Fruit fly (Drosophila melanogaster): ENCODE data around the gene CG42402.

Gene CG42402

DNA sequence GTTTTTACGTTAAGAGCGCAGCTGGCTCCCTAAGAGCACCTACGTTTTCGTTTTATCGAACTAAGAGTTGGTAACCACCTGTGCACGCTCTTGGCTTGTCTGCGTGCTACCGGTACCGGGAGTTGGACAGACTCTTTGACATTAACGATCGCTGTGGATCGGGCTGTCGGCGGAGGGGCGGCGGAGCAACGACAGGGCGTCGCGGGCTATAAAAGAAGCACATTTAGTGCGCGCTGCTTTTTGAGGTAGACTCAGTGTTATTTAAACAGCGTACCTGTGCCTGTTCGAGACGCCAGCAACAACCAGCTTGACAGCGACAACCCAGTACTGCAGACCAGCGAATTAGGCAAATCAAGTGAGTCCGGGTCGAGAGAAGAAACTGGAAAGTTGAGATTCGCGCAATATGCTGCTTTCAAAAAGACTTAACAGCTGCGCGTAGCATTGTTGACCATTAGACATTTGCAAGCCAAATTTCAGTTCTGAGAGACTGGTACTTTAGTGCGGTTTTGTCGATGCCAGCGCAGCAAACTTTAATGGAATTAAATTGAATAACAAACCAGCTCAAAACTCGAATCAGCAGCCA is 52.6 kb downstream of the CG42402 start:
- TF ChIP-seq fru (GFP tag; optimal IDR thresholded peaks at IDR 0.05) (peak; percentile 31), Sp1 (GFP tag; optimal IDR thresholded peaks at IDR 0.05) (peak; percentile 14), Vsx2 (GFP tag; optimal IDR thresholded peaks at IDR 0.05; ENCODE audit: partially characterized antibody) (no peak), jim (GFP tag; optimal IDR thresholded peaks at IDR 0.05) (peak; percentile 17), CG9705 (GFP tag; optimal IDR thresholded peaks at IDR 0.05) (no peak), Dif (GFP tag; optimal IDR thresholded peaks at IDR 0.05; ENCODE audit: partially characterized antibody) (peak; percentile 46), dl (GFP tag; optimal IDR thresholded peaks at IDR 0.05; ENCODE audit: insufficient read depth in 1 of 2, partially characterized antibody in 2 of 2) (peak in 1 of 2 experiments; percentile 10), h (GFP tag; optimal IDR thresholded peaks at IDR 0.05) (peak; percentile 22), sage (GFP tag; optimal IDR thresholded peaks at IDR 0.05) (no peak), CG32264 (GFP tag; optimal IDR thresholded peaks at IDR 0.05) (no peak), tai (GFP tag; optimal IDR thresholded peaks at IDR 0.05) (peak; percentile 2), ey (GFP tag; optimal IDR thresholded peaks at IDR 0.05) (no peak), GATAd (GFP tag; optimal IDR thresholded peaks at IDR 0.05) (no peak), br (GFP tag; optimal IDR thresholded peaks at IDR 0.05) (peak; percentile 6), lola (GFP tag; optimal IDR thresholded peaks at IDR 0.05) (no peak), woc (GFP tag; optimal IDR thresholded peaks at IDR 0.05) (peak; percentile 13)
